Worm (Caenorhabditis elegans): ENCODE results near the gene F59A7.12.

DNA sequence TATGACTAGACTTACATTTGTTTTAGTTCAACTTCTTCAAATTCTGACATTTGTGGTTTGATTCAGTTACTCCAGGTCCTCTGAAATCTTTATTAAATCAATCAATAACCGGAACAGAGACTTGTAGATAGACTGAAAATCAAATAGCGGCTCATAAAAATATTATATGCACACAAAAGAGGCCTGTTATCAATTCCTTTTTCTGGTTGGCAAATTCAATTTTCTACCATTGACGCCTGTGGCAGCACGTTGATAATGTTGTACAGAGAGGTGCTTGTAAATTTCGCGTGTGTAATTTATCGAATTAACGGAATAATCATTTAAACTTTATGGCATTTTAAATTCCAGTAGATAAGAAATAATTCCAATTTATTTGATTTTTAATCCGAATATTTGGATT is 43.0 kb upstream of the F59A7.12 start, which contains the start of gene T08B1.1:
- TF ChIP-seq flt-1 (GFP tag; IDR thresholded peaks at IDR 0.05) (no peak), tab-1 (GFP tag; IDR thresholded peaks at IDR 0.05) (no peak), ztf-23 (GFP tag; IDR thresholded peaks at IDR 0.05) (no peak), ztf-29 (GFP tag; IDR thresholded peaks at IDR 0.05) (no peak), ref-1 (GFP tag; conservative IDR thresholded peaks at IDR 0.05) (no peak), med-1 (GFP tag; optimal IDR thresholded peaks at IDR 0.05; ENCODE audit: insufficient read depth) (no peak), T22C8.4 (GFP tag; IDR thresholded peaks at IDR 0.05) (no peak), klf-2 (GFP tag; conservative IDR thresholded peaks at IDR 0.05) (no peak)
